Fruit fly (Drosophila melanogaster) whole organism, embryonic: ENCODE measurements around the gene bys.
A peak's percentile ranks its signal among the peaks of the same experiment; 100 is the strongest.

ENCODE experiments used
- B-H1 ChIP-seq: fragments of 200-800 bp; sonication (Bioruptor generic); IDR thresholded peaks from 3 replicates; pipeline ENCODE4 v1.3.6; 2022; ENCODE audit warnings: missing biosample characterization, missing genetic modification characterization
- CG10366 ChIP-seq: fragments of 200-800 bp; sonication (Bioruptor generic); IDR thresholded peaks from 2 replicates; pipeline ENCODE4 v1.3.6; 2022; ENCODE audit warnings: missing biosample characterization, missing genetic modification characterization
- CG10654 ChIP-seq: fragments of 200-800 bp; sonication (Bioruptor generic); optimal IDR thresholded peaks from 2 replicates; lab custom pipeline; 2016; ENCODE audit warnings: missing biosample characterization, missing genetic modification characterization
- CG10959 ChIP-seq: fragments of 200-800 bp; sonication (Bioruptor generic); IDR thresholded peaks from 2 replicates; pipeline ENCODE4 v1.3.6; 2022; ENCODE audit warnings: missing biosample characterization, missing genetic modification characterization
- CG11085 ChIP-seq: fragments of 200-800 bp; sonication (Bioruptor generic); IDR thresholded peaks from 2 replicates; pipeline ENCODE4 v1.3.6; 2022; ENCODE audit warnings: missing biosample characterization, missing genetic modification characterization
- CG11247 ChIP-seq: fragments of 200-800 bp; sonication (Bioruptor generic); IDR thresholded peaks from 2 replicates; pipeline ENCODE4 v1.3.6; 2022; ENCODE audit warnings: missing biosample characterization, missing genetic modification characterization
- CG15479 ChIP-seq: fragments of 200-800 bp; sonication (Bioruptor generic); optimal IDR thresholded peaks from 3 replicates; lab custom pipeline; 2019; ENCODE audit warnings: missing biosample characterization, mild to moderate bottlenecking, missing genetic modification characterization, moderate library complexity
- CG18599 ChIP-seq: fragments of 200-800 bp; sonication (Bioruptor generic); optimal IDR thresholded peaks from 3 replicates; lab custom pipeline; 2017; ENCODE audit warnings: missing biosample characterization, missing genetic modification characterization, mild to moderate bottlenecking, moderate library complexity, missing genetic modification reagents
- CG2889 ChIP-seq: fragments of 200-800 bp; sonication (Bioruptor generic); IDR thresholded peaks from 3 replicates; pipeline ENCODE4 v1.3.6; 2022; ENCODE audit warnings: missing biosample characterization, missing genetic modification characterization
- CG3281 ChIP-seq: fragments of 200-800 bp; sonication (Bioruptor generic); optimal IDR thresholded peaks from 3 replicates; lab custom pipeline; 2017; ENCODE audit warnings: missing biosample characterization, mild to moderate bottlenecking, missing genetic modification characterization
- CG33213 ChIP-seq: fragments of 200-800 bp; sonication (Bioruptor generic); optimal IDR thresholded peaks from 3 replicates; lab custom pipeline; 2016; ENCODE audit warnings: missing biosample characterization, missing genetic modification characterization
- CG34422 ChIP-seq: fragments of 200-800 bp; sonication (Bioruptor generic); IDR thresholded peaks from 3 replicates; pipeline ENCODE4 v1.3.6; 2022; ENCODE audit warnings: missing biosample characterization, missing genetic modification characterization
- CG4282 ChIP-seq: fragments of 200-800 bp; sonication (Bioruptor generic); optimal IDR thresholded peaks from 2 replicates; lab custom pipeline; 2016; ENCODE audit warnings: missing biosample characterization, missing genetic modification characterization
- CG4854 ChIP-seq: fragments of 200-800 bp; sonication (Bioruptor generic); optimal IDR thresholded peaks from 2 replicates; lab custom pipeline; 2016; ENCODE audit warnings: missing biosample characterization, missing genetic modification characterization, inconsistent platforms
- CG7928 ChIP-seq: fragments of 200-800 bp; sonication (Bioruptor generic); optimal IDR thresholded peaks from 2 replicates; lab custom pipeline; 2017; ENCODE audit warnings: missing biosample characterization, mild to moderate bottlenecking, missing genetic modification characterization
- CG8089 ChIP-seq: fragments of 200-800 bp; sonication (Bioruptor generic); optimal IDR thresholded peaks from 3 replicates; lab custom pipeline; 2016; ENCODE audit warnings: missing biosample characterization, missing genetic modification characterization
- CG8924 ChIP-seq: fragments of 200-800 bp; optimal IDR thresholded peaks from 3 replicates; lab custom pipeline; 2019; ENCODE audit warnings: missing biosample characterization, mild to moderate bottlenecking, missing genetic modification characterization, moderate library complexity
- CG8944 ChIP-seq: fragments of 200-800 bp; sonication (Bioruptor generic); optimal IDR thresholded peaks from 3 replicates; lab custom pipeline; 2016; ENCODE audit warnings: missing biosample characterization, missing genetic modification characterization
- CG9727 ChIP-seq: fragments of 200-800 bp; sonication (Bioruptor generic); optimal IDR thresholded peaks from 3 replicates; lab custom pipeline; 2017; ENCODE audit warnings: missing biosample characterization, mild to moderate bottlenecking, missing genetic modification characterization
- CG9932 ChIP-seq: fragments of 200-800 bp; sonication (Bioruptor generic); IDR thresholded peaks from 2 replicates; pipeline ENCODE4 v1.3.6; 2022; ENCODE audit warnings: missing biosample characterization, missing genetic modification characterization
- CTCF ChIP-seq: fragments of 200-800 bp; sonication (Bioruptor generic); optimal IDR thresholded peaks from 2 replicates; lab custom pipeline; 2017; ENCODE audit warnings: missing biosample characterization, mild to moderate bottlenecking, missing genetic modification characterization, moderate library complexity
- Dad ChIP-seq: fragments of 200-800 bp; sonication (Bioruptor generic); optimal IDR thresholded peaks from 3 replicates; lab custom pipeline; 2016; ENCODE audit warnings: missing biosample characterization, missing genetic modification characterization
- Dref ChIP-seq: fragments of 200-800 bp; sonication (Bioruptor generic); IDR thresholded peaks from 2 replicates; pipeline ENCODE4 v1.3.6; 2022; ENCODE audit warnings: missing biosample characterization, missing genetic modification characterization
- Eip74EF ChIP-seq, 2 experiments: fragments of 200-800 bp in 1 of 2; fragments of >200 bp in 1 of 2; sonication (Bioruptor generic) in 1 of 2; optimal IDR thresholded peaks; 2 replicates each; lab custom pipeline; 2017 to 2019; ENCODE audit warnings: missing biosample characterization in 2 of 2, missing genetic modification characterization in 2 of 2, mild to moderate bottlenecking in 1 of 2, moderate library complexity in 1 of 2
- Fer1 ChIP-seq: fragments of 200-800 bp; sonication (Bioruptor generic); optimal IDR thresholded peaks from 2 replicates; lab custom pipeline; 2017; ENCODE audit warnings: missing biosample characterization, mild to moderate bottlenecking, missing genetic modification characterization
- Hr51 ChIP-seq, 2 experiments: fragments of 200-800 bp; sonication (Bioruptor generic); optimal IDR thresholded peaks; 2 replicates in 1 of 2; 3 replicates in 1 of 2; lab custom pipeline; 2016 to 2018; ENCODE audit warnings: missing biosample characterization in 2 of 2, missing genetic modification characterization in 2 of 2, mild to moderate bottlenecking in 1 of 2, moderate library complexity in 1 of 2
- MESR4 ChIP-seq: fragments of 200-800 bp; sonication (Bioruptor generic); optimal IDR thresholded peaks from 2 replicates; lab custom pipeline; 2018; ENCODE audit warnings: missing biosample characterization, mild to moderate bottlenecking, missing genetic modification characterization, moderate library complexity
- Rfx ChIP-seq: fragments of 200-800 bp; sonication (Bioruptor generic); IDR thresholded peaks from 2 replicates; pipeline ENCODE4 v1.3.6; 2022; ENCODE audit warnings: missing biosample characterization, missing genetic modification characterization
- Sox102F ChIP-seq: fragments of 200-800 bp; sonication (Bioruptor generic); optimal IDR thresholded peaks from 2 replicates; lab custom pipeline; 2018; ENCODE audit warnings: missing biosample characterization, mild to moderate bottlenecking, missing genetic modification characterization, moderate library complexity
- aop ChIP-seq: fragments of 200-800 bp; sonication (Bioruptor generic); IDR thresholded peaks from 2 replicates; pipeline ENCODE4 v1.3.6; 2022; ENCODE audit warnings: missing biosample characterization, missing genetic modification characterization
- ase ChIP-seq: fragments of 200-800 bp; sonication (Bioruptor generic); IDR thresholded peaks from 3 replicates; pipeline ENCODE4 v1.3.6; 2022; ENCODE audit warnings: missing biosample characterization, missing genetic modification characterization
- bowl ChIP-seq: fragments of 200-800 bp; sonication (Bioruptor generic); IDR thresholded peaks from 2 replicates; pipeline ENCODE4 v1.3.6; 2022; ENCODE audit warnings: missing biosample characterization, missing genetic modification characterization
- croc ChIP-seq: fragments of 200-800 bp; sonication (Bioruptor generic); conservative IDR thresholded peaks from 3 replicates; pipeline ENCODE4 v1.3.6; 2022; ENCODE audit warnings: missing biosample characterization, missing genetic modification characterization
- da ChIP-seq: fragments of 200-800 bp; sonication (Bioruptor generic); optimal IDR thresholded peaks from 2 replicates; lab custom pipeline; 2016; ENCODE audit warnings: missing biosample characterization, missing genetic modification characterization
- dati ChIP-seq: fragments of 200-800 bp; sonication (Bioruptor generic); IDR thresholded peaks from 2 replicates; pipeline ENCODE4 v1.3.6; 2022; ENCODE audit warnings: missing biosample characterization, missing genetic modification characterization
- dimm ChIP-seq: fragments of 200-800 bp; sonication (Bioruptor generic); IDR thresholded peaks from 2 replicates; pipeline ENCODE4 v1.3.6; 2022; ENCODE audit warnings: missing biosample characterization, missing genetic modification characterization
- eve ChIP-seq, 2 experiments: fragments of >200 bp; optimal IDR thresholded peaks; 2 replicates each; lab custom pipeline; 2017; ENCODE audit warnings: missing biosample characterization in 2 of 2, missing genetic modification characterization in 2 of 2
- fru ChIP-seq: fragments of >200 bp; optimal IDR thresholded peaks from 2 replicates; lab custom pipeline; 2017
- knrl ChIP-seq: fragments of 200-800 bp; sonication (Bioruptor generic); IDR thresholded peaks from 3 replicates; pipeline ENCODE4 v1.3.6; 2022; ENCODE audit warnings: missing biosample characterization, missing genetic modification characterization; ENCODE audit not compliant: partially characterized antibody
- lov ChIP-seq, 2 experiments: fragments of 200-800 bp in 1 of 2; fragments of >200 bp in 1 of 2; sonication (Bioruptor generic) in 1 of 2; IDR thresholded peaks in 1 of 2; optimal IDR thresholded peaks in 1 of 2; 2 replicates in 1 of 2; 3 replicates in 1 of 2; pipeline versions ENCODE4 v1.3.6 to Lab custom; 2017 to 2022; ENCODE audit warnings: missing biosample characterization in 1 of 2, missing genetic modification characterization in 1 of 2
- nau ChIP-seq: fragments of 200-800 bp; sonication (Bioruptor generic); optimal IDR thresholded peaks from 3 replicates; lab custom pipeline; 2017; ENCODE audit warnings: missing biosample characterization, mild to moderate bottlenecking, missing genetic modification characterization, missing genetic modification reagents
- nerfin-1 ChIP-seq: fragments of 200-800 bp; sonication (Bioruptor generic); optimal IDR thresholded peaks from 3 replicates; lab custom pipeline; 2019; ENCODE audit warnings: missing biosample characterization, mild to moderate bottlenecking, missing genetic modification characterization, moderate library complexity
- pfk ChIP-seq: fragments of 200-800 bp; sonication (Bioruptor generic); optimal IDR thresholded peaks from 2 replicates; lab custom pipeline; 2018; ENCODE audit warnings: missing biosample characterization, mild to moderate bottlenecking, missing genetic modification characterization, moderate library complexity
- pros ChIP-seq: fragments of 200-800 bp; sonication (Bioruptor generic); optimal IDR thresholded peaks from 3 replicates; lab custom pipeline; 2019; ENCODE audit warnings: missing biosample characterization, mild to moderate bottlenecking, missing genetic modification characterization, moderate library complexity
- ro ChIP-seq: fragments of 200-800 bp; sonication (Bioruptor generic); IDR thresholded peaks from 2 replicates; pipeline ENCODE4 v1.3.6; 2022; ENCODE audit warnings: missing biosample characterization, missing genetic modification characterization
- scrt ChIP-seq: fragments of 200-800 bp; sonication (Bioruptor generic); optimal IDR thresholded peaks from 2 replicates; lab custom pipeline; 2018; ENCODE audit warnings: missing biosample characterization, mild to moderate bottlenecking, missing genetic modification characterization, moderate library complexity
- sd ChIP-seq: fragments of 200-800 bp; sonication (Bioruptor generic); optimal IDR thresholded peaks from 3 replicates; lab custom pipeline; 2018; ENCODE audit warnings: missing biosample characterization, mild to moderate bottlenecking, missing genetic modification characterization, moderate library complexity
- sr ChIP-seq: fragments of 200-800 bp; sonication (Bioruptor generic); IDR thresholded peaks from 3 replicates; pipeline ENCODE4 v1.3.6; 2022; ENCODE audit warnings: missing biosample characterization, missing genetic modification characterization
- tin ChIP-seq: fragments of 200-800 bp; sonication (Bioruptor generic); optimal IDR thresholded peaks from 3 replicates; lab custom pipeline; 2016; ENCODE audit warnings: missing biosample characterization, missing genetic modification characterization
- tio ChIP-seq: fragments of 200-800 bp; sonication (Bioruptor generic); optimal IDR thresholded peaks from 2 replicates; lab custom pipeline; 2017; ENCODE audit warnings: missing biosample characterization, missing genetic modification characterization, inconsistent platforms
- yki ChIP-seq: fragments of >200 bp; optimal IDR thresholded peaks from 3 replicates; lab custom pipeline; 2018
- zfh1 ChIP-seq: fragments of 200-800 bp; sonication (Bioruptor generic); IDR thresholded peaks from 3 replicates; pipeline ENCODE4 v1.3.6; 2022; ENCODE audit warnings: missing biosample characterization, missing genetic modification characterization

The bys gene

dm6 chrX:7946858-7947313, 45.2 kb downstream of the bys start, which contains the start of gene orion (continued):
- TF ChIP-seq CG34422 (GFP tag; lab: Robert Waterston, UW) (peak; percentile 44; the same call in 1 of the 3 replicates), sr (no peak), CG10366 (GFP tag; lab: Robert Waterston, UW) (peak; percentile 92), CG4282 (GFP tag; lab: Kevin White, UChicago) (no peak), lov (optimal IDR thresholded peaks at IDR 0.05; lab: Kevin White, UChicago) (no peak), lov (GFP tag; IDR thresholded peaks at IDR 0.05; lab: Robert Waterston, UW) (0 out of 3 replicates have a peak, but pooled peaks have one; percentile 24), CG8924 (tag; lab: Kevin White, UChicago) (peak; percentile 41), CG15479 (GFP tag; lab: Kevin White, UChicago) (no peak), CG18599 (GFP tag; lab: Kevin White, UChicago) (peak; percentile 40), Hr51 (GFP tag; optimal IDR thresholded peaks at IDR 0.05; lab: Kevin White, UChicago) (no peak), Dref (GFP tag; lab: Robert Waterston, UW) (peak; percentile 73), CG2889 (GFP tag; lab: Robert Waterston, UW) (no peak), Sox102F (no peak), pfk (peak; percentile 56), tin (GFP tag; lab: Kevin White, UChicago) (no peak), dati (GFP tag; lab: Robert Waterston, UW) (no peak), Rfx (GFP tag; lab: Robert Waterston, UW) (peak; percentile 65), sd (tag; lab: Kevin White, UChicago) (no peak), CG11085 (GFP tag; lab: Robert Waterston, UW) (no peak), MESR4 (GFP tag; lab: Kevin White, UChicago) (peak; percentile 22), CG9932 (GFP tag; lab: Robert Waterston, UW) (peak; percentile 58), ase (no peak), CTCF (GFP tag; lab: Kevin White, UChicago) (no peak), nau (GFP tag; lab: Kevin White, UChicago) (no peak), B-H1 (GFP tag; lab: Robert Waterston, UW) (no peak), dimm (GFP tag; lab: Robert Waterston, UW) (no peak), zfh1 (0 out of 3 replicates have a peak, but pooled peaks have one; percentile 25), scrt (no peak), CG7928 (GFP tag; lab: Kevin White, UChicago) (no peak), Eip74EF (GFP tag; optimal IDR thresholded peaks at IDR 0.05; lab: Kevin White, UChicago) (no peak), da (GFP tag; lab: Kevin White, UChicago) (no peak), aop (no peak), croc (no peak), CG33213 (GFP tag; lab: Kevin White, UChicago) (no peak), CG8089 (GFP tag; lab: Kevin White, UChicago) (no peak), CG9727 (no peak), eve (GFP tag; optimal IDR thresholded peaks at IDR 0.05; lab: Kevin White, UChicago) (no peak), yki (lab: Kevin White, UChicago) (no peak), CG10654 (GFP tag; lab: Kevin White, UChicago) (no peak), Dad (no peak), CG10959 (no peak), tio (no peak), nerfin-1 (peak; percentile 15), CG3281 (GFP tag; lab: Kevin White, UChicago) (no peak), fru (lab: Kevin White, UChicago) (no peak), pros (GFP tag; lab: Kevin White, UChicago) (peak; percentile 79), CG8944 (GFP tag; lab: Kevin White, UChicago) (no peak), CG4854 (GFP tag; lab: Kevin White, UChicago) (no peak), ro (GFP tag; lab: Robert Waterston, UW) (no peak), bowl (GFP tag; lab: Robert Waterston, UW) (no peak), CG11247 (GFP tag; lab: Robert Waterston, UW) (no peak), Fer1 (GFP tag; lab: Kevin White, UChicago) (peak; percentile 58), knrl (GFP tag; lab: Robert Waterston, UW) (peak; percentile 68)
